Fruit fly (Drosophila melanogaster): ENCODE data around the gene CG12523.
A peak's percentile ranks its signal among the peaks of the same experiment; 100 is the strongest.

CG12523 gene

DNA sequence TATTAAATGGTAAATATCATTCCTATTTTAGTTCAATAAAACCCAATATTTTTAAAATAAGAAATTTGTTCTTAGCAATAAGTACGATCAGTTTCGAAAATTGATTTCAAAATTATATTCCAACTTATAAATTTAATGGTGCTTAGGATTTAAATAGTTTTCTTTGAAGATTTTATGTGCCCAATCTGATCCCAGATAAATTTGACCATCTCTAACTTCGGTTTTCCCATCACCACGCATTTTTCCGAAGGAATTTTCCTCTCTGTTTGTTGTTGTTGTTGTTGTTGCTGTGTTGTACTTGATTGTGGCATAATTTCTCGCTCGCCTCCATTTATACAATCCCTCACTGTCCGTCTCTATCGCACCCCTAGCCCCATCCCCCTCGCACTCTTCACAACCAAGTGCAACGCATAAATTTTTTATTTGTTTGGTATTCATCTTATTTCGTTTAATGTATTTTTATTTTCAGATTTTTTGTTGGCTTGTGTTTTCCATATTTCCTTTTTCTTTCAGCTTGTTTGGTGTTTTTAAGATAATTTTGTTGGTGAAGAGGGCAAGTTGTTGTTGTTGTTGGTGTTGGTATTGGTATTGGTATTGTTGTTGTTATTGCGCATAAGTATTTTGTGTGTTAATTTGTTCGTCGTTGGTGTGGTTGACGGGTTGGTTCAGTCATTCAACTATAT is 48.8 kb downstream of the CG12523 start (continued):
- TF ChIP-seq CG13424 (tag; optimal IDR thresholded peaks at IDR 0.05) (peak; percentile 34), CG18619 (GFP tag; optimal IDR thresholded peaks at IDR 0.05) (no peak), CG3281 (GFP tag; optimal IDR thresholded peaks at IDR 0.05) (no peak), Hey (tag; optimal IDR thresholded peaks at IDR 0.05) (no peak), CG10565 (GFP tag; optimal IDR thresholded peaks at IDR 0.05) (no peak), CG6813 (GFP tag; optimal IDR thresholded peaks at IDR 0.05) (no peak), Rfx (GFP tag; IDR thresholded peaks at IDR 0.05) (no peak), CG30403 (GFP tag; optimal IDR thresholded peaks at IDR 0.05) (peak; percentile 24), Bteb2 (GFP tag; optimal IDR thresholded peaks at IDR 0.05) (no peak), lilli (GFP tag; optimal IDR thresholded peaks at IDR 0.05) (no peak), CG9609 (GFP tag; optimal IDR thresholded peaks at IDR 0.05) (no peak), D19B (GFP tag; optimal IDR thresholded peaks at IDR 0.05) (no peak), CG31224 (GFP tag; IDR thresholded peaks at IDR 0.05) (no peak), C15 (GFP tag; IDR thresholded peaks at IDR 0.05) (no peak), CG12299 (tag; optimal IDR thresholded peaks at IDR 0.05) (no peak), CG13624 (GFP tag; optimal IDR thresholded peaks at IDR 0.05) (no peak), CG14710 (tag; optimal IDR thresholded peaks at IDR 0.05) (peak; percentile 30), CG17912 (GFP tag; optimal IDR thresholded peaks at IDR 0.05) (no peak), Lim3 (GFP tag; IDR thresholded peaks at IDR 0.05) (no peak), gcm2 (GFP tag; optimal IDR thresholded peaks at IDR 0.05) (no peak), pros (GFP tag; optimal IDR thresholded peaks at IDR 0.05) (peak; percentile 27), CG32767 (GFP tag; IDR thresholded peaks at IDR 0.05) (0 out of 2 replicates have a peak, but pooled peaks have one; percentile 20), CG1233 (GFP tag; optimal IDR thresholded peaks at IDR 0.05) (no peak), Dp (GFP tag; optimal IDR thresholded peaks at IDR 0.05) (no peak), sc (optimal IDR thresholded peaks at IDR 0.05) (no peak), sc (GFP tag; optimal IDR thresholded peaks at IDR 0.05) (no peak), CG6765 (GFP tag; optimal IDR thresholded peaks at IDR 0.05) (no peak), NK7.1 (GFP tag; optimal IDR thresholded peaks at IDR 0.05) (no peak), Eip74EF (GFP tag; optimal IDR thresholded peaks at IDR 0.05) (no peak), CG9876 (GFP tag; optimal IDR thresholded peaks at IDR 0.05) (no peak), CG5245 (GFP tag; optimal IDR thresholded peaks at IDR 0.05) (no peak), Aef1 (GFP tag; IDR thresholded peaks at IDR 0.05) (no peak), tap (tag; optimal IDR thresholded peaks at IDR 0.05) (no peak), sim (GFP tag; IDR thresholded peaks at IDR 0.05) (no peak), Hr3 (GFP tag; optimal IDR thresholded peaks at IDR 0.05) (no peak), CG16813 (GFP tag; IDR thresholded peaks at IDR 0.05; ENCODE audit: partially characterized antibody) (no peak), HmgZ (tag; optimal IDR thresholded peaks at IDR 0.05) (no peak), en (GFP tag; optimal IDR thresholded peaks at IDR 0.05) (no peak), peb (GFP tag; IDR thresholded peaks at IDR 0.05) (no peak), CG8765 (GFP tag; IDR thresholded peaks at IDR 0.05) (no peak), Pdp1 (GFP tag; optimal IDR thresholded peaks at IDR 0.05) (peak in 1 of 2 experiments; percentile 94), CG7556 (GFP tag; optimal IDR thresholded peaks at IDR 0.05) (peak; percentile 29), Trl (optimal IDR thresholded peaks at IDR 0.05) (no peak), Trl (GFP tag; optimal IDR thresholded peaks at IDR 0.05) (no peak), CG16815 (GFP tag; optimal IDR thresholded peaks at IDR 0.05) (no peak), CG13894 (tag; optimal IDR thresholded peaks at IDR 0.05) (no peak), gsb (GFP tag; IDR thresholded peaks at IDR 0.05) (no peak), slbo (GFP tag; IDR thresholded peaks at IDR 0.05) (peak; percentile 29), Rx (GFP tag; IDR thresholded peaks at IDR 0.05) (no peak), maf-S (GFP tag; optimal IDR thresholded peaks at IDR 0.05) (no peak), wdn (GFP tag; IDR thresholded peaks at IDR 0.05) (no peak), h (optimal IDR thresholded peaks at IDR 0.05) (no peak)
